Worm (Caenorhabditis elegans): ENCODE measurements around the gene fbxa-157.

DNA sequence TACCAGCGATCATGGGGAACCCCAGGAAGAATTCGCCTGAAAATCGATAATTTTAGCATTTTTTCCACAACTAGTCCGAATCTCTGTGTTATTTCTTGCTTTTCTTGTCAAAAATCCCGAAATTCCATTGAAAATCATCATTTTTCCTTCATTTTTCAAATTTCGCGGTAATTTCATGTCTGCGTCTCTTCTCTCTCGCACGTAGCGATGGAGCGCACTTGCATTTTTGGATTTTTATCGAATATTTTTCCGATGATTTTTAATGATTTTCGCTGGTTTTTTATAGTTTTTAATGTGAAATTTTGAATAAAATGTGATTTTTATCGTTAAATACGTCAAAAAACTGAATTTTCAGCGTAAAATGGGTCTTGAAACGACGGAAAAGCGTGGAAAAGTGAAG lies 21.8 kb downstream of the fbxa-157 start, which contains the start of gene E01B7.2:
- TF ChIP-seq flt-1 (GFP tag; IDR thresholded peaks at IDR 0.05) (no peak), ztf-23 (GFP tag; IDR thresholded peaks at IDR 0.05) (no peak)
